Fruit fly (Drosophila melanogaster): ENCODE data around the gene Kap-alpha1.
A peak's percentile ranks its signal among the peaks of the same experiment; 100 is the strongest.

Kap-alpha1 gene

dm6 chr3L:19807103-19807502, at the start of gene Kap-alpha1, which contains the start of gene CG14104 (continued):
- TF ChIP-seq CG11695 (GFP tag; IDR thresholded peaks at IDR 0.05) (no peak), Fer2 (tag; optimal IDR thresholded peaks at IDR 0.05) (no peak), CG13775 (GFP tag; optimal IDR thresholded peaks at IDR 0.05) (no peak), CG34224 (GFP tag; IDR thresholded peaks at IDR 0.05; ENCODE audit: partially characterized antibody) (peak; percentile 59), CG1603 (tag; optimal IDR thresholded peaks at IDR 0.05) (peak; percentile 34), CG3726 (GFP tag; IDR thresholded peaks at IDR 0.05) (no peak), CG16779 (GFP tag; IDR thresholded peaks at IDR 0.05) (no peak), tx (GFP tag; optimal IDR thresholded peaks at IDR 0.05) (no peak), Dfd (GFP tag; optimal IDR thresholded peaks at IDR 0.05) (no peak), CG5953 (GFP tag; IDR thresholded peaks at IDR 0.05) (no peak), CG15696 (tag; optimal IDR thresholded peaks at IDR 0.05) (no peak), Eip74EF (GFP tag; optimal IDR thresholded peaks at IDR 0.05) (no peak), H2.0 (GFP tag; IDR thresholded peaks at IDR 0.05) (no peak), gsb-n (tag; optimal IDR thresholded peaks at IDR 0.05) (no peak), Lim3 (GFP tag; IDR thresholded peaks at IDR 0.05) (no peak), CG4282 (GFP tag; optimal IDR thresholded peaks at IDR 0.05) (no peak), eve (GFP tag; optimal IDR thresholded peaks at IDR 0.05) (no peak), Blimp-1 (GFP tag; optimal IDR thresholded peaks at IDR 0.05) (no peak), CG16813 (GFP tag; IDR thresholded peaks at IDR 0.05; ENCODE audit: partially characterized antibody) (peak; percentile 63), CG32532 (GFP tag; IDR thresholded peaks at IDR 0.05) (no peak), CG10565 (GFP tag; optimal IDR thresholded peaks at IDR 0.05) (no peak), CG7839 (tag; optimal IDR thresholded peaks at IDR 0.05) (no peak), sob (GFP tag; IDR thresholded peaks at IDR 0.05) (no peak), Dref (GFP tag; IDR thresholded peaks at IDR 0.05) (peak; percentile 71), Pdp1 (GFP tag; optimal IDR thresholded peaks at IDR 0.05) (peak in 1 of 2 experiments; percentile 24), CG8089 (GFP tag; optimal IDR thresholded peaks at IDR 0.05) (no peak), Aef1 (GFP tag; IDR thresholded peaks at IDR 0.05) (no peak), PHDP (tag; optimal IDR thresholded peaks at IDR 0.05) (no peak), Side (GFP tag; optimal IDR thresholded peaks at IDR 0.05) (no peak), CTCF (GFP tag; optimal IDR thresholded peaks at IDR 0.05) (no peak), CG30431 (GFP tag; optimal IDR thresholded peaks at IDR 0.05) (no peak), Awh (GFP tag; IDR thresholded peaks at IDR 0.05) (no peak), kni (GFP tag; optimal IDR thresholded peaks at IDR 0.05) (no peak), CG11398 (GFP tag; optimal IDR thresholded peaks at IDR 0.05) (no peak), org-1 (GFP tag; optimal IDR thresholded peaks at IDR 0.05) (no peak), CG4617 (GFP tag; optimal IDR thresholded peaks at IDR 0.05; ENCODE audit: borderline replicate concordance) (peak; percentile 72), CG9727 (GFP tag; optimal IDR thresholded peaks at IDR 0.05) (no peak), CG12236 (GFP tag; optimal IDR thresholded peaks at IDR 0.05) (no peak), wdn (GFP tag; IDR thresholded peaks at IDR 0.05) (no peak), Gsc (GFP tag; IDR thresholded peaks at IDR 0.05) (no peak), BtbVII (GFP tag; optimal IDR thresholded peaks at IDR 0.05) (no peak), CG7372 (GFP tag; IDR thresholded peaks at IDR 0.05) (no peak), CG8765 (GFP tag; IDR thresholded peaks at IDR 0.05) (no peak), CG6175 (GFP tag; IDR thresholded peaks at IDR 0.05) (no peak), Tbp (GFP tag; optimal IDR thresholded peaks at IDR 0.05) (no peak), CG7928 (GFP tag; optimal IDR thresholded peaks at IDR 0.05) (no peak), pan (optimal IDR thresholded peaks at IDR 0.05) (no peak), pan (GFP tag; optimal IDR thresholded peaks at IDR 0.05 in 1 of 2, IDR thresholded peaks at IDR 0.05 in 1 of 2) (no peak), CG8388 (GFP tag; optimal IDR thresholded peaks at IDR 0.05) (no peak), tgo (GFP tag; IDR thresholded peaks at IDR 0.05) (no peak), br (optimal IDR thresholded peaks at IDR 0.05) (no peak), CG18764 (GFP tag; optimal IDR thresholded peaks at IDR 0.05) (no peak), pum (GFP tag; optimal IDR thresholded peaks at IDR 0.05) (no peak), hbn (GFP tag; IDR thresholded peaks at IDR 0.05; ENCODE audit: partially characterized antibody) (no peak)

All from whole organism, embryonic.